Worm (Caenorhabditis elegans) whole organism, young adult: ENCODE measurements around the gene F43G6.4.
A peak's percentile ranks its signal among the peaks of the same experiment; 100 is the strongest.

Source experiments
- B0035.1 ChIP-seq: sonication (generic microtip); optimal IDR thresholded peaks from 2 replicates; lab custom pipeline; 2016; ENCODE audit warnings: missing genetic modification characterization, mild to moderate bottlenecking, missing compliant biosample characterization, missing genotype, missing genetic modification reagents
- B0336.3 ChIP-seq: fragments of 200-800 bp; sonication (Bioruptor generic); IDR thresholded peaks from 2 replicates; pipeline ENCODE4 v1.3.6; 2022; ENCODE audit warnings: missing genetic modification characterization, missing compliant biosample characterization
- C17E4.6 ChIP-seq: fragments of 200-800 bp; sonication (Bioruptor generic); IDR thresholded peaks from 2 replicates; pipeline ENCODE4 v1.3.6; 2022; ENCODE audit warnings: missing genetic modification reagents, missing genetic modification characterization, missing compliant biosample characterization
- K12H6.12 ChIP-seq: fragments of 200-800 bp; sonication (Bioruptor generic); optimal IDR thresholded peaks from 2 replicates; lab custom pipeline; 2018; ENCODE audit warnings: mild to moderate bottlenecking, missing genetic modification characterization, missing compliant biosample characterization
- Y79H2A.3 ChIP-seq: fragments of 200-800 bp; sonication (Bioruptor generic); conservative IDR thresholded peaks from 2 replicates; pipeline ENCODE4 v1.3.6; 2022; ENCODE audit warnings: missing genetic modification reagents, missing genetic modification characterization, missing compliant biosample characterization
- ZK185.1 ChIP-seq: sonication (generic microtip); optimal IDR thresholded peaks from 2 replicates; lab custom pipeline; 2016; ENCODE audit warnings: mild to moderate bottlenecking, missing genetic modification characterization, missing compliant biosample characterization; ENCODE audit not compliant: poor library complexity, severe bottlenecking
- akir-1 ChIP-seq: fragments of 200-800 bp; sonication (Bioruptor generic); optimal IDR thresholded peaks from 2 replicates; lab custom pipeline; 2018; ENCODE audit warnings: mild to moderate bottlenecking, missing genetic modification characterization, moderate library complexity, missing compliant biosample characterization
- aptf-2 ChIP-seq: fragments of 200-800 bp; sonication (Bioruptor generic); conservative IDR thresholded peaks from 2 replicates; pipeline ENCODE4 v1.3.6; 2022; ENCODE audit warnings: missing genetic modification reagents, missing genetic modification characterization, missing compliant biosample characterization
- atf-7 ChIP-seq: sonication (generic microtip); optimal IDR thresholded peaks from 2 replicates; lab custom pipeline; 2017; ENCODE audit warnings: mild to moderate bottlenecking, missing genetic modification characterization, missing compliant biosample characterization
- attf-5 ChIP-seq: fragments of 200-800 bp; sonication (Bioruptor generic); optimal IDR thresholded peaks from 2 replicates; lab custom pipeline; 2018; ENCODE audit warnings: mild to moderate bottlenecking, missing genetic modification characterization, missing compliant biosample characterization
- bed-2 ChIP-seq: fragments of 200-800 bp; sonication (Bioruptor generic); IDR thresholded peaks from 2 replicates; pipeline ENCODE4 v1.3.6; 2022; ENCODE audit warnings: missing genetic modification reagents, missing genetic modification characterization, missing compliant biosample characterization
- cebp-2 ChIP-seq: fragments of 200-800 bp; sonication (Bioruptor generic); IDR thresholded peaks from 2 replicates; pipeline ENCODE4 v1.3.6; 2022; ENCODE audit warnings: missing genetic modification characterization, missing compliant biosample characterization
- ceh-40 ChIP-seq: fragments of 200-800 bp; sonication (Bioruptor generic); IDR thresholded peaks from 2 replicates; pipeline ENCODE4 v1.3.6; 2022; ENCODE audit warnings: missing genetic modification characterization, missing compliant biosample characterization
- ceh-58 ChIP-seq: fragments of 200-800 bp; sonication (Bioruptor generic); IDR thresholded peaks from 2 replicates; pipeline ENCODE4 v1.3.6; 2022; ENCODE audit warnings: missing genetic modification characterization, missing compliant biosample characterization
- ceh-79 ChIP-seq: sonication (generic microtip); optimal IDR thresholded peaks from 2 replicates; lab custom pipeline; 2017; ENCODE audit warnings: mild to moderate bottlenecking, missing genetic modification characterization, missing compliant biosample characterization
- chd-7 ChIP-seq: sonication (generic microtip); optimal IDR thresholded peaks from 2 replicates; lab custom pipeline; 2016; ENCODE audit warnings: mild to moderate bottlenecking, missing genetic modification characterization, moderate library complexity, missing compliant biosample characterization
- dox-1 ChIP-seq: fragments of 200-800 bp; sonication (Bioruptor generic); IDR thresholded peaks from 2 replicates; pipeline ENCODE4 v1.3.6; 2022; ENCODE audit warnings: missing genetic modification reagents, missing genetic modification characterization, missing compliant biosample characterization
- dpff-1 ChIP-seq: sonication (generic microtip); optimal IDR thresholded peaks from 2 replicates; lab custom pipeline; 2017; ENCODE audit warnings: mild to moderate bottlenecking, missing genetic modification characterization, missing compliant biosample characterization
- egl-44 ChIP-seq: fragments of 200-800 bp; sonication (Bioruptor generic); IDR thresholded peaks from 2 replicates; pipeline ENCODE4 v1.3.6; 2022; ENCODE audit warnings: missing genetic modification reagents, missing genetic modification characterization, missing compliant biosample characterization
- egrh-3 ChIP-seq: fragments of 200-800 bp; sonication (Bioruptor generic); IDR thresholded peaks from 2 replicates; pipeline ENCODE4 v1.3.6; 2022; ENCODE audit warnings: missing genetic modification reagents, missing genetic modification characterization, missing compliant biosample characterization
- ekl-4 ChIP-seq: fragments of 200-800 bp; sonication (Bioruptor generic); IDR thresholded peaks from 2 replicates; pipeline ENCODE4 v1.3.6; 2022; ENCODE audit warnings: missing genetic modification reagents, missing genetic modification characterization, missing compliant biosample characterization
- fkh-3 ChIP-seq: sonication (generic microtip); optimal IDR thresholded peaks from 2 replicates; lab custom pipeline; 2016; ENCODE audit warnings: mild to moderate bottlenecking, missing genetic modification characterization, missing compliant biosample characterization
- hlh-12 ChIP-seq: sonication (generic microtip); optimal IDR thresholded peaks from 2 replicates; lab custom pipeline; 2016; ENCODE audit warnings: missing genetic modification characterization, missing compliant biosample characterization
- hmg-1.2 ChIP-seq: fragments of 200-800 bp; sonication (Bioruptor generic); IDR thresholded peaks from 2 replicates; pipeline ENCODE4 v1.3.6; 2022; ENCODE audit warnings: missing genetic modification reagents, missing genetic modification characterization, missing compliant biosample characterization
- hrde-1 ChIP-seq: sonication (generic microtip); optimal IDR thresholded peaks from 2 replicates; lab custom pipeline; 2016; ENCODE audit warnings: missing genetic modification characterization, mild to moderate bottlenecking, missing compliant biosample characterization, moderate library complexity, missing genotype, missing genetic modification reagents, borderline replicate concordance
- let-607 ChIP-seq, 2 experiments: fragments of 200-800 bp in 1 of 2; sonication (Bioruptor generic) in 1 of 2; sonication (generic microtip) in 1 of 2; optimal IDR thresholded peaks; 2 replicates each; lab custom pipeline; 2016 to 2018; ENCODE audit warnings: mild to moderate bottlenecking in 2 of 2, missing compliant biosample characterization in 2 of 2, missing genetic modification characterization in 2 of 2, moderate library complexity in 2 of 2, missing genotype in 1 of 2
- lin-26 ChIP-seq: fragments of 200-800 bp; sonication (Bioruptor generic); IDR thresholded peaks from 2 replicates; pipeline ENCODE4 v1.3.6; 2022; ENCODE audit warnings: missing genetic modification reagents, missing genetic modification characterization, missing compliant biosample characterization
- lsl-1 ChIP-seq: fragments of 200-800 bp; sonication (Bioruptor generic); optimal IDR thresholded peaks from 2 replicates; lab custom pipeline; 2018; ENCODE audit warnings: mild to moderate bottlenecking, missing genetic modification characterization, moderate library complexity, missing compliant biosample characterization
- madf-10 ChIP-seq: sonication (generic microtip); optimal IDR thresholded peaks from 2 replicates; lab custom pipeline; 2016; ENCODE audit warnings: mild to moderate bottlenecking, missing genetic modification characterization, missing compliant biosample characterization
- madf-6 ChIP-seq: fragments of 200-800 bp; sonication (Bioruptor generic); IDR thresholded peaks from 2 replicates; pipeline ENCODE4 v1.3.6; 2022; ENCODE audit warnings: missing genetic modification reagents, missing genetic modification characterization, missing compliant biosample characterization
- mcd-1 ChIP-seq: fragments of 200-800 bp; sonication (Bioruptor generic); IDR thresholded peaks from 2 replicates; pipeline ENCODE4 v1.3.6; 2022; ENCODE audit warnings: missing genetic modification reagents, missing genetic modification characterization, missing compliant biosample characterization
- mes-4 ChIP-seq: sonication (generic microtip); optimal IDR thresholded peaks from 2 replicates; lab custom pipeline; 2016; ENCODE audit warnings: missing genotype, missing genetic modification characterization, missing compliant biosample characterization
- mxl-1 ChIP-seq: sonication (generic microtip); optimal IDR thresholded peaks from 2 replicates; lab custom pipeline; 2016; ENCODE audit warnings: missing genetic modification characterization, missing compliant biosample characterization
- nfyb-1 ChIP-seq: fragments of 200-800 bp; sonication (Bioruptor generic); IDR thresholded peaks from 2 replicates; pipeline ENCODE4 v1.3.6; 2022; ENCODE audit warnings: missing genetic modification reagents, missing genetic modification characterization, missing compliant biosample characterization
- pha-4 ChIP-seq: fragments of 150-350 bp; sonication (generic microtip); optimal IDR thresholded peaks from 2 replicates; lab custom pipeline; 2014; ENCODE audit warnings: missing biosample characterization, missing genetic modification reagents, missing genetic modification characterization
- sdz-38 ChIP-seq: sonication (generic microtip); optimal IDR thresholded peaks from 2 replicates; lab custom pipeline; 2016; ENCODE audit warnings: missing genotype, missing genetic modification characterization, missing compliant biosample characterization
- sea-2 ChIP-seq: fragments of 200-800 bp; sonication (Bioruptor generic); IDR thresholded peaks from 2 replicates; pipeline ENCODE4 v1.3.6; 2022; ENCODE audit warnings: missing genetic modification characterization, missing compliant biosample characterization
- snpc-1.1 ChIP-seq: sonication (generic microtip); optimal IDR thresholded peaks from 2 replicates; lab custom pipeline; 2017; ENCODE audit warnings: missing genetic modification characterization, mild to moderate bottlenecking, missing compliant biosample characterization, antibody characterized with exemption, moderate library complexity, missing genotype, missing genetic modification reagents; ENCODE audit not compliant: insufficient read depth
- snpc-3.4 ChIP-seq: sonication (generic microtip); optimal IDR thresholded peaks from 2 replicates; lab custom pipeline; 2017; ENCODE audit warnings: missing genetic modification characterization, mild to moderate bottlenecking, missing compliant biosample characterization, antibody characterized with exemption, moderate library complexity, missing genotype, missing genetic modification reagents
- tbx-9 ChIP-seq: sonication (generic microtip); optimal IDR thresholded peaks from 2 replicates; lab custom pipeline; 2016; ENCODE audit warnings: borderline replicate concordance, missing genetic modification characterization, inconsistent platforms, missing compliant biosample characterization
- ztf-18 ChIP-seq: sonication (generic microtip); optimal IDR thresholded peaks from 2 replicates; lab custom pipeline; 2016; ENCODE audit warnings: missing genotype, mild to moderate bottlenecking, missing genetic modification characterization, missing compliant biosample characterization
- ztf-22 ChIP-seq: fragments of 200-800 bp; sonication (Bioruptor generic); optimal IDR thresholded peaks from 2 replicates; lab custom pipeline; 2018; ENCODE audit warnings: mild to moderate bottlenecking, missing genetic modification characterization, moderate library complexity, missing compliant biosample characterization
- ztf-28 ChIP-seq: fragments of 200-800 bp; sonication (Bioruptor generic); IDR thresholded peaks from 2 replicates; pipeline ENCODE4 v1.3.6; 2022; ENCODE audit warnings: missing genetic modification reagents, missing genetic modification characterization, missing compliant biosample characterization
- ztf-3 ChIP-seq: fragments of 200-800 bp; sonication (Bioruptor generic); optimal IDR thresholded peaks from 2 replicates; lab custom pipeline; 2018; ENCODE audit warnings: mild to moderate bottlenecking, missing genetic modification characterization, missing compliant biosample characterization

F43G6.4 gene

ce11 chrII:11772364-11772763 is 18.2 kb upstream of the F43G6.4 start, which contains the start of gene F44E5.15:
TSS of gene F44E5.15 (plus strand) at chrII:11772664.
- TF ChIP-seq ceh-58 (GFP tag; lab: Robert Waterston, UW) (no peak), egl-44 (no peak), ceh-40 (GFP tag; lab: Robert Waterston, UW) (no peak), B0035.1 (tag; lab: Kevin White, UChicago) (no peak), mes-4 (tag; lab: Kevin White, UChicago) (no peak), hrde-1 (tag; lab: Kevin White, UChicago) (no peak), B0336.3 (GFP tag; lab: Robert Waterston, UW) (no peak)

ce11 chrII:11774218-11774617 is 16.3 kb upstream of the F43G6.4 start, which contains the start of gene F44E5.1:
TSS of gene F44E5.1 (minus strand) at chrII:11774559.
- TF ChIP-seq mxl-1 (tag; lab: Kevin White, UChicago) (no peak), ekl-4 (GFP tag; lab: Robert Waterston, UW) (peak; percentile 22; the same call in 1 of the 2 replicates), lsl-1 (GFP tag; lab: Kevin White, UChicago) (peak; percentile 16), ceh-79 (tag; lab: Kevin White, UChicago) (peak; percentile 4), mcd-1 (GFP tag; lab: Robert Waterston, UW) (peak; percentile 35; the same call in 1 of the 2 replicates), chd-7 (tag; lab: Kevin White, UChicago) (peak; percentile 68), nfyb-1 (GFP tag; lab: Robert Waterston, UW) (peak; percentile 69), ztf-18 (tag; lab: Kevin White, UChicago) (no peak), madf-6 (peak; percentile 42)

DNA sequence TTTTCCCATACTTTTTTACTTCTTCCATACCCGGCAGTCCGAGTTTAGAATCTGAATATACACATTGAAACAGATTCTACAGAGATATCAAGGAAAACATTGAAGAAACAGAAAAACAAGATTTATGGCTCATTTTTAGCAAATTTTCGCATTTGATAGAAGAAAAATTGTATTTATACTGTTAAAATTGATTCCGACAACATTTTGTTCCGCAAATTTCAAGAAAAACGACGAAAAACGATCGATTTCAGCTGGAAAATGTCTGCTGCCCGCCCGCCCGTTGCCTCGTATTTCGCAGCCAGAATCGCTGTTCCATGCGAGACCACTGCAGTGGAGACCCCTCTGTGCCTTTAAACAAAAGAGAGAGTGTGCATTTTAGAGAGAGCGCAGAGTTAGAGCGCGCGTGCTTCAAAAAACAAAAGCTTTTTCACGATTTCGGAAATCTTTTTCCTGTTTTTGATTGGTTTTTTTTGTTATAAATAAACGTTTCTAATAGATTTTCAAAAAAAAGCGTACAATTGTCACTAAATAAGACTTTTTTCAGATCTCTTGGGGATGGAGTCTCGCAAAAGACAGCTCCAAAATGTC is 12.6 kb upstream of the F43G6.4 start, which contains the start of the genes patr-1 and dna-2:
Gene patr-1 (minus strand): TSS at position 51 of the 588 bp plus-strand sequence.
Gene dna-2 (plus strand): TSS at position 538 of the 588 bp plus-strand sequence.
- TF ChIP-seq ZK185.1 (no peak), lin-26 (GFP tag; lab: Robert Waterston, UW) (no peak), ekl-4 (GFP tag; lab: Robert Waterston, UW) (0 out of 2 replicates have a peak, but pooled peaks have one; percentile 8), mes-4 (tag; lab: Kevin White, UChicago) (no peak), K12H6.12 (tag; lab: Kevin White, UChicago) (no peak), madf-10 (tag; lab: Kevin White, UChicago) (no peak), C17E4.6 (GFP tag; lab: Robert Waterston, UW) (no peak), hrde-1 (tag; lab: Kevin White, UChicago) (no peak), snpc-1.1 (tag; lab: Kevin White, UChicago) (peak; percentile 29), aptf-2 (GFP tag; lab: Robert Waterston, UW) (no peak), snpc-3.4 (peak; percentile 12), hmg-1.2 (peak; percentile 95), ztf-3 (GFP tag; lab: Kevin White, UChicago) (no peak), sea-2 (no peak), fkh-3 (tag; lab: Kevin White, UChicago) (no peak), cebp-2 (GFP tag; lab: Robert Waterston, UW) (no peak), attf-5 (GFP tag; lab: Kevin White, UChicago) (peak; percentile 70), hlh-12 (tag; lab: Kevin White, UChicago) (no peak), sdz-38 (no peak), egrh-3 (GFP tag; lab: Robert Waterston, UW) (no peak), ztf-22 (GFP tag; lab: Kevin White, UChicago) (no peak), bed-2 (GFP tag; lab: Robert Waterston, UW) (no peak), dpff-1 (tag; lab: Kevin White, UChicago) (no peak), ceh-40 (GFP tag; lab: Robert Waterston, UW) (no peak), atf-7 (tag; lab: Kevin White, UChicago) (no peak), let-607 (tag; optimal IDR thresholded peaks at IDR 0.05; lab: Kevin White, UChicago) (no peak), dox-1 (GFP tag; lab: Robert Waterston, UW) (peak; percentile 80), pha-4 (tag; lab: Kevin White, UChicago) (no peak), madf-6 (peak; percentile 57), Y79H2A.3 (GFP tag; lab: Robert Waterston, UW) (no peak), egl-44 (no peak), akir-1 (GFP tag; lab: Kevin White, UChicago) (no peak), tbx-9 (tag; lab: Kevin White, UChicago) (no peak), ztf-28 (GFP tag; lab: Robert Waterston, UW) (no peak)
